Worm (Caenorhabditis elegans) whole organism, L1 larva: ENCODE results near the gene H41C03.2.

Source experiments
- Y116A8C.19 ChIP-seq: sonication (generic microtip); optimal IDR thresholded peaks from 2 replicates; lab custom pipeline; 2016; ENCODE audit warnings: missing compliant biosample characterization, missing genetic modification characterization, borderline replicate concordance
- aly-2 ChIP-seq: fragments of 150-350 bp; optimal IDR thresholded peaks from 2 replicates; lab custom pipeline; 2014; ENCODE audit warnings: missing biosample characterization, missing genetic modification characterization
- fkh-10 ChIP-seq: sonication (generic microtip); optimal IDR thresholded peaks from 2 replicates; lab custom pipeline; 2017; ENCODE audit warnings: missing biosample characterization, missing genetic modification reagents, missing genetic modification characterization
- hlh-17 ChIP-seq: fragments of 200-800 bp; sonication (Bioruptor generic); optimal IDR thresholded peaks from 2 replicates; lab custom pipeline; 2018; ENCODE audit warnings: missing genetic modification characterization, mild to moderate bottlenecking, missing compliant biosample characterization, moderate library complexity, borderline replicate concordance
- lin-39 ChIP-seq: fragments of 150-350 bp; optimal IDR thresholded peaks from 2 replicates; lab custom pipeline; 2014; ENCODE audit warnings: missing biosample characterization, missing genetic modification reagents, missing genetic modification characterization
- nhr-28 ChIP-seq: fragments of 150-350 bp; optimal IDR thresholded peaks from 2 replicates; lab custom pipeline; 2014; ENCODE audit warnings: missing biosample characterization, missing genetic modification characterization
- pqm-1 ChIP-seq: sonication (generic microtip); optimal IDR thresholded peaks from 3 replicates; lab custom pipeline; 2017; ENCODE audit warnings: missing biosample characterization, missing genetic modification characterization

ce11 chrII:5833136-5833535 lies 18.8 kb downstream of the H41C03.2 start, which contains the start of gene gtap-1:
- TF ChIP-seq lin-39 (tag; lab: Kevin White, UChicago) (no peak), aly-2 (tag; lab: Kevin White, UChicago) (no peak), hlh-17 (GFP tag; lab: Kevin White, UChicago) (no peak), fkh-10 (GFP tag; lab: Kevin White, UChicago) (no peak), pqm-1 (tag; lab: Kevin White, UChicago) (no peak), Y116A8C.19 (tag; lab: Kevin White, UChicago) (no peak), nhr-28 (no peak)
